Fruit fly (Drosophila melanogaster) whole organism, embryonic: ENCODE results near the gene TwdlN.
A peak's percentile ranks its signal among the peaks of the same experiment; 100 is the strongest.

ENCODE experiments used
- Awh ChIP-seq: fragments of 200-800 bp; sonication (Bioruptor generic); IDR thresholded peaks from 2 replicates; pipeline ENCODE4, ENCODE4 v1.3.6; 2022; ENCODE audit warnings: missing biosample characterization, missing genetic modification characterization
- Bgb ChIP-seq: fragments of 200-800 bp; sonication (Bioruptor generic); IDR thresholded peaks from 2 replicates; pipeline ENCODE4 v1.3.6; 2022; ENCODE audit warnings: missing biosample characterization, missing genetic modification characterization; ENCODE audit not compliant: partially characterized antibody
- C15 ChIP-seq: fragments of 200-800 bp; sonication (Bioruptor generic); IDR thresholded peaks from 3 replicates; pipeline ENCODE4 v1.3.6; 2022; ENCODE audit warnings: missing biosample characterization, missing genetic modification characterization
- CG12391 ChIP-seq: fragments of 200-800 bp; sonication (Bioruptor generic); optimal IDR thresholded peaks from 3 replicates; lab custom pipeline; 2018; ENCODE audit warnings: missing biosample characterization, mild to moderate bottlenecking, missing genetic modification characterization, moderate library complexity
- CG15011 ChIP-seq: fragments of 200-800 bp; sonication (Bioruptor generic); optimal IDR thresholded peaks from 3 replicates; lab custom pipeline; 2018; ENCODE audit warnings: missing biosample characterization, mild to moderate bottlenecking, missing genetic modification characterization
- CG1647 ChIP-seq: fragments of 200-800 bp; sonication (Bioruptor generic); optimal IDR thresholded peaks from 3 replicates; lab custom pipeline; 2016; ENCODE audit warnings: missing biosample characterization, missing genetic modification characterization
- CG16815 ChIP-seq: fragments of 200-800 bp; sonication (Bioruptor generic); optimal IDR thresholded peaks from 3 replicates; lab custom pipeline; 2017; ENCODE audit warnings: missing biosample characterization, mild to moderate bottlenecking, missing genetic modification characterization
- CG17385 ChIP-seq: fragments of 200-800 bp; sonication (Bioruptor generic); optimal IDR thresholded peaks from 3 replicates; lab custom pipeline; 2018; ENCODE audit warnings: missing biosample characterization, mild to moderate bottlenecking, missing genetic modification characterization
- CG2199 ChIP-seq: fragments of 200-800 bp; sonication (Bioruptor generic); IDR thresholded peaks from 3 replicates; pipeline ENCODE4 v1.3.6; 2022; ENCODE audit warnings: missing biosample characterization, missing genetic modification characterization
- CG3065 ChIP-seq: fragments of 200-800 bp; sonication (Bioruptor generic); optimal IDR thresholded peaks from 2 replicates; lab custom pipeline; 2016; ENCODE audit warnings: missing biosample characterization, missing genetic modification characterization
- CG34376 ChIP-seq: fragments of 200-800 bp; sonication (Bioruptor generic); optimal IDR thresholded peaks from 2 replicates; lab custom pipeline; 2018; ENCODE audit warnings: missing biosample characterization, mild to moderate bottlenecking, missing genetic modification characterization
- CG3838 ChIP-seq: fragments of 200-800 bp; sonication (Bioruptor generic); optimal IDR thresholded peaks from 3 replicates; lab custom pipeline; 2016; ENCODE audit warnings: missing biosample characterization, missing genetic modification characterization
- CG3847 ChIP-seq: fragments of 200-800 bp; sonication (Bioruptor generic); IDR thresholded peaks from 2 replicates; pipeline ENCODE4 v1.3.6; 2022; ENCODE audit warnings: missing biosample characterization, missing genetic modification characterization
- CG5180 ChIP-seq: fragments of 200-800 bp; sonication (Bioruptor generic); optimal IDR thresholded peaks from 3 replicates; lab custom pipeline; 2017; ENCODE audit warnings: missing biosample characterization, missing genetic modification characterization, mild to moderate bottlenecking, moderate library complexity, missing genetic modification reagents
- CG7556 ChIP-seq: fragments of 200-800 bp; sonication (Bioruptor generic); optimal IDR thresholded peaks from 2 replicates; lab custom pipeline; 2017; ENCODE audit warnings: missing biosample characterization, mild to moderate bottlenecking, missing genetic modification characterization
- CG8359 ChIP-seq: fragments of 200-800 bp; sonication (Bioruptor generic); optimal IDR thresholded peaks from 2 replicates; lab custom pipeline; 2017; ENCODE audit warnings: missing biosample characterization, mild to moderate bottlenecking, missing genetic modification characterization, borderline replicate concordance
- CG9817 ChIP-seq: fragments of 200-800 bp; sonication (Bioruptor generic); optimal IDR thresholded peaks from 2 replicates; lab custom pipeline; 2018; ENCODE audit warnings: missing biosample characterization, mild to moderate bottlenecking, missing genetic modification characterization, moderate library complexity
- Dbx ChIP-seq: fragments of 200-800 bp; sonication (Bioruptor generic); IDR thresholded peaks from 3 replicates; pipeline ENCODE4 v1.3.6; 2022; ENCODE audit warnings: missing biosample characterization, missing genetic modification characterization
- Ets65A ChIP-seq: fragments of 200-800 bp; sonication (Bioruptor generic); peaks from one replicate; lab custom pipeline; 2016; ENCODE audit warnings: missing biosample characterization, missing genetic modification characterization
- H2.0 ChIP-seq: fragments of 200-800 bp; sonication (Bioruptor generic); IDR thresholded peaks from 2 replicates; pipeline ENCODE4 v1.3.6; 2022; ENCODE audit warnings: missing biosample characterization, missing genetic modification characterization
- Hey ChIP-seq: fragments of 200-800 bp; sonication (Bioruptor generic); optimal IDR thresholded peaks from 3 replicates; lab custom pipeline; 2018; ENCODE audit warnings: missing biosample characterization, mild to moderate bottlenecking, missing genetic modification characterization
- Hmx ChIP-seq: fragments of 200-800 bp; sonication (Bioruptor generic); optimal IDR thresholded peaks from 2 replicates; lab custom pipeline; 2016; ENCODE audit warnings: missing biosample characterization, missing genetic modification characterization
- NC2α ChIP-seq: fragments of 200-800 bp; sonication (Bioruptor generic); optimal IDR thresholded peaks from 2 replicates; lab custom pipeline; 2016; ENCODE audit warnings: missing biosample characterization, missing genetic modification characterization
- Side ChIP-seq: fragments of 200-800 bp; sonication (Bioruptor generic); optimal IDR thresholded peaks from 2 replicates; lab custom pipeline; 2016; ENCODE audit warnings: missing biosample characterization, missing genetic modification characterization
- Usf ChIP-seq: fragments of 200-800 bp; sonication (Bioruptor generic); optimal IDR thresholded peaks from 2 replicates; lab custom pipeline; 2017; ENCODE audit warnings: missing genotype, missing biosample characterization, missing genetic modification characterization
- abd-A ChIP-seq: fragments of 200-800 bp; sonication (Bioruptor generic); optimal IDR thresholded peaks from 3 replicates; lab custom pipeline; 2019; ENCODE audit warnings: missing biosample characterization, mild to moderate bottlenecking, missing genetic modification characterization, moderate library complexity
- br ChIP-seq: fragments of >200 bp; optimal IDR thresholded peaks from 2 replicates; lab custom pipeline; 2017
- chif ChIP-seq, 2 experiments: fragments of 200-800 bp; sonication (Bioruptor generic); optimal IDR thresholded peaks; 3 replicates each; lab custom pipeline; 2016; ENCODE audit warnings: missing biosample characterization in 2 of 2, missing genetic modification characterization in 2 of 2
- chinmo ChIP-seq: fragments of 200-800 bp; sonication (Bioruptor generic); IDR thresholded peaks from 4 replicates; pipeline ENCODE4 v1.3.6; 2022; ENCODE audit warnings: missing biosample characterization, missing genetic modification characterization; ENCODE audit not compliant: partially characterized antibody
- dmrt99B ChIP-seq: fragments of 200-800 bp; sonication (Bioruptor generic); optimal IDR thresholded peaks from 2 replicates; lab custom pipeline; 2018; ENCODE audit warnings: missing biosample characterization, mild to moderate bottlenecking, missing genetic modification characterization, moderate library complexity
- eyg ChIP-seq: fragments of 200-800 bp; sonication (Bioruptor generic); optimal IDR thresholded peaks from 3 replicates; lab custom pipeline; 2016; ENCODE audit warnings: missing biosample characterization, missing genetic modification characterization
- gsb ChIP-seq: fragments of 200-800 bp; sonication (Bioruptor generic); IDR thresholded peaks from 2 replicates; pipeline ENCODE4 v1.3.6; 2022; ENCODE audit warnings: missing biosample characterization, missing genetic modification characterization
- h ChIP-seq: fragments of >200 bp; optimal IDR thresholded peaks from 2 replicates; lab custom pipeline; 2017
- hth ChIP-seq: fragments of >200 bp; optimal IDR thresholded peaks from 2 replicates; lab custom pipeline; 2017; ENCODE audit warnings: inconsistent platforms
- jing ChIP-seq: fragments of 200-800 bp; sonication (Bioruptor generic); optimal IDR thresholded peaks from 2 replicates; lab custom pipeline; 2018; ENCODE audit warnings: missing biosample characterization, mild to moderate bottlenecking, missing genetic modification characterization
- lbe ChIP-seq: fragments of 200-800 bp; sonication (Bioruptor generic); optimal IDR thresholded peaks from 2 replicates; lab custom pipeline; 2016; ENCODE audit warnings: missing biosample characterization, mild to moderate bottlenecking, missing genetic modification characterization
- oc ChIP-seq: fragments of 200-800 bp; sonication (Bioruptor generic); optimal IDR thresholded peaks from 2 replicates; lab custom pipeline; 2018; ENCODE audit warnings: missing biosample characterization, mild to moderate bottlenecking, missing genetic modification characterization, moderate library complexity
- peb ChIP-seq: fragments of 200-800 bp; sonication (Bioruptor generic); IDR thresholded peaks from 2 replicates; pipeline ENCODE4 v1.3.6; 2022; ENCODE audit warnings: missing biosample characterization, missing genetic modification characterization
- scrt ChIP-seq: fragments of 200-800 bp; sonication (Bioruptor generic); optimal IDR thresholded peaks from 2 replicates; lab custom pipeline; 2018; ENCODE audit warnings: missing biosample characterization, mild to moderate bottlenecking, missing genetic modification characterization, moderate library complexity
- sd ChIP-seq: fragments of 200-800 bp; sonication (Bioruptor generic); optimal IDR thresholded peaks from 3 replicates; lab custom pipeline; 2018; ENCODE audit warnings: missing biosample characterization, mild to moderate bottlenecking, missing genetic modification characterization, moderate library complexity
- z ChIP-seq: fragments of 200-800 bp; sonication (Bioruptor generic); IDR thresholded peaks from 3 replicates; pipeline ENCODE4 v1.3.6; 2022; ENCODE audit warnings: missing biosample characterization, missing genetic modification characterization
- zf30C ChIP-seq: fragments of 200-800 bp; sonication (Bioruptor generic); optimal IDR thresholded peaks from 3 replicates; lab custom pipeline; 2018; ENCODE audit warnings: missing biosample characterization, mild to moderate bottlenecking, missing genetic modification characterization
- zfh2 ChIP-seq: fragments of 200-800 bp; sonication (Bioruptor generic); optimal IDR thresholded peaks from 2 replicates; lab custom pipeline; 2016; ENCODE audit warnings: missing biosample characterization, missing genetic modification characterization

TwdlN gene

DNA sequence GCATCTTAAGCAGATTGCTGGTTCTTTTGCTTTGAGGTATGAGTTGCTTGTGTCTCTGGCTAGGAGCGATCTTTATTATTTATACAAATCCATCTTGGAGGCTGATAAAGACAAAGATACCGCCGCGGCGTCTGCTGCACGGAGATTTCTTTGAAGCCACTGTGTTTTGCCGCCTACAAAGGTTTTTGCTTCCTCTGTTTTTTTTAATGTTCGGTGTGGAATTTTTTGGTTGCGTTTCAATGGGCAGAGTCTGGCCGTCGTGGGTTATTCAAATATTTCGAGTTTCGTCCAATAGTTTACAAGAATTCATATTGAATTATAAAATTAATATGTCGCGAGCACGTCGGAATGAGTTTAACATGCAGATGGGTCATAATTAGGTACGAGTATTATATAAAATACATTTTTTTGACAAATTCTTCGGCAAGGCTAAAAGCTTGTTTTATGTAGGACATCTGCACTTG, 8.1 kb upstream of the TwdlN start, which contains the start of gene TwdlB:
TwdlB (minus strand) TSS at position 51 of the 464 bp plus-strand sequence.
- no peak for TF ChIP-seq gsb
- 0 out of 2 replicates have a peak, but pooled peaks have one; percentile 25 for TF ChIP-seq H2.0
- TF ChIP-seq CG12391 (tag; lab: Kevin White, UChicago) = no peak
- no peak for TF ChIP-seq peb (GFP tag; lab: Robert Waterston, UW)
- no peak for TF ChIP-seq Hmx (GFP tag; lab: Kevin White, UChicago)
- no peak for TF ChIP-seq scrt (GFP tag; lab: Kevin White, UChicago)
- TF ChIP-seq oc = no peak
- no peak for TF ChIP-seq dmrt99B (tag; lab: Kevin White, UChicago)
- no peak for TF ChIP-seq eyg
- peak; percentile 65 for TF ChIP-seq sd (tag; lab: Kevin White, UChicago)
- TF ChIP-seq chinmo (GFP tag; lab: Robert Waterston, UW) = peak; percentile 57; the same call in 1 of the 4 replicates

- TF ChIP-seq zf30C (GFP tag; lab: Kevin White, UChicago) (no peak), Ets65A (peak; percentile 22)
Measured at dm6 chr3R:26625552-26625951, 6.1 kb upstream of the TwdlN start, which contains the start of gene TwdlL. TwdlL (minus strand) TSS chr3R:26625652.

DNA sequence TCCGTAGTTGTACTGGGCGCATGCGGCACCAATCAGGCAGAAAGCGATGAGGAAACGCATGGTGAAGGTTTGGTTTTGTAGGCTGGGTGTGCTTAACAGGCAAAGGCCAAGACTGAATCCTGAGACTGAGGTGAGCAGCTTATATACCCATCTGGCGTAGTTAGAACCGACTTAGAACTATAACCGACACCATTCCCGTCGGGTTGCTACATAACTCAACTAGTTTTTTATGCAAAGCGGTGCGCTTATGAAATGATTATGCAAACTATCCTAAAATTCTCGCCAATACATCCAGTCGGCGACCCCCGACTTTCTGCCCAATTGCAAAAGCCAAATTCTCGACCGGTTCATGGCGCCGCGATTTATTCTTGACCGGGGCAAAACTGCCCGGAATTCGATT, 5.0 kb upstream of the TwdlN start, which contains the start of gene TwdlO:
TwdlO (minus strand) TSS at position 101 of the 400 bp plus-strand sequence.
- TF ChIP-seq CG5180 (GFP tag; lab: Kevin White, UChicago) (no peak), Ets65A (peak; percentile 77)

- no peak for TF ChIP-seq CG1647 (GFP tag; lab: Kevin White, UChicago)
- no peak for TF ChIP-seq z (GFP tag; lab: Robert Waterston, UW)
- TF ChIP-seq zfh2 = no peak
- no peak for TF ChIP-seq CG34376 (GFP tag; lab: Kevin White, UChicago)
- no peak for TF ChIP-seq sd (tag; lab: Kevin White, UChicago)
- no peak for TF ChIP-seq CG3838 (GFP tag; lab: Kevin White, UChicago)
- no peak for TF ChIP-seq Usf (GFP tag; lab: Kevin White, UChicago)
Measured at dm6 chr3R:26628624-26629023, 3.0 kb upstream of the TwdlN start, which contains the start of gene TwdlK. TwdlK (minus strand) TSS chr3R:26628724.

- TF ChIP-seq h (lab: Kevin White, UChicago) (no peak), zf30C (GFP tag; lab: Kevin White, UChicago) (no peak), CG9817 (no peak), CG8359 (no peak), hth (lab: Kevin White, UChicago) (no peak), chif (GFP tag; optimal IDR thresholded peaks at IDR 0.05; lab: Kevin White, UChicago) (no peak), CG2199 (GFP tag; lab: Robert Waterston, UW) (no peak), jing (GFP tag; lab: Kevin White, UChicago) (no peak)
Measured at dm6 chr3R:26629618-26630017, 2.1 kb upstream of the TwdlN start, which contains the start of gene TwdlJ. TwdlJ (plus strand) TSS chr3R:26629918.

dm6 chr3R:26633010-26633409, 1.3 kb downstream of the TwdlN start:
- TF ChIP-seq sd (tag; lab: Kevin White, UChicago) (peak; percentile 82), Hey (tag; lab: Kevin White, UChicago) (no peak), NC2α (GFP tag; lab: Kevin White, UChicago) (no peak), CG7556 (GFP tag; lab: Kevin White, UChicago) (no peak), dmrt99B (tag; lab: Kevin White, UChicago) (no peak), Bgb (GFP tag; lab: Robert Waterston, UW) (no peak), br (lab: Kevin White, UChicago) (no peak), Awh (GFP tag; lab: Robert Waterston, UW) (0 out of 2 replicates have a peak, but pooled peaks have one; percentile 15), CG15011 (GFP tag; lab: Kevin White, UChicago) (no peak), CG17385 (GFP tag; lab: Kevin White, UChicago) (no peak), CG3847 (GFP tag; lab: Robert Waterston, UW) (no peak), CG3065 (GFP tag; lab: Kevin White, UChicago) (no peak), abd-A (peak; percentile 89), Side (GFP tag; lab: Kevin White, UChicago) (no peak), lbe (GFP tag; lab: Kevin White, UChicago) (no peak), CG16815 (GFP tag; lab: Kevin White, UChicago) (no peak), C15 (GFP tag; lab: Robert Waterston, UW) (no peak), Dbx (GFP tag; lab: Robert Waterston, UW) (0 out of 3 replicates have a peak, but pooled peaks have one; percentile 3)
